Worm (Caenorhabditis elegans): ENCODE data around the gene C09G1.4.

The C09G1.4 gene

DNA sequence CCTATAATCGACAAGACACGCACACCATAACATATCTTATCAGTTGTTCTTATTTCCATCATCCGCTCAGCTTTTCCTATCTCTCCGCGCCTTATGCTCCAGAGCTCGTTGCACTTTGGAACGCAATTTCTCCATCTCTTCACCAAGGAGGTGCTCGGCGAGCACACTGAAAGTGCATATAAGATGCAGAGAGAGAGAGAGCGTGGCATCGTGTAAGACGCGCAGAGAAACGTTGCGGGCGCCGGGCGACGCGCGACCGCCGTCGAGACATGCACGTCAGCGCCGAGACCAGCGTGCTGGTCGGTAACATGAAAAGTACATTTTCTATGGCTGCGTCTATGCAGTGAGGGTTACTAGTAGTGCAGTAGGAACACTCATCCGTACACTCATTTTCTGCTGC, 18.1 kb upstream of the C09G1.4 start (continued):
- TF ChIP-seq ceh-20 (GFP tag; IDR thresholded peaks at IDR 0.05) (peak; percentile 75; the same call in 1 of the 2 replicates), ceh-28 (tag; optimal IDR thresholded peaks at IDR 0.05) (no peak), nhr-28 (tag; optimal IDR thresholded peaks at IDR 0.05) (peak; percentile 89), ZK546.5 (tag; optimal IDR thresholded peaks at IDR 0.05) (no peak), lsy-2 (tag; optimal IDR thresholded peaks at IDR 0.05) (peak; percentile 69 to 71), madf-9 (GFP tag; conservative IDR thresholded peaks at IDR 0.05) (0 out of 2 replicates have a peak, but pooled peaks have one; percentile 44), nhr-25 (tag; optimal IDR thresholded peaks at IDR 0.05; ENCODE audit: borderline replicate concordance, insufficient read depth) (no peak), saeg-2 (GFP tag; IDR thresholded peaks at IDR 0.05) (peak; percentile 78), nhr-111 (GFP tag; optimal IDR thresholded peaks at IDR 0.05) (no peak), ZK337.2 (GFP tag; IDR thresholded peaks at IDR 0.05) (0 out of 2 replicates have a peak, but pooled peaks have one; percentile 13), skn-1 (tag; optimal IDR thresholded peaks at IDR 0.05) (no peak), D1046.2 (GFP tag; IDR thresholded peaks at IDR 0.05) (no peak), Y75B8A.6 (GFP tag; IDR thresholded peaks at IDR 0.05) (no peak), snpc-4 (tag; optimal IDR thresholded peaks at IDR 0.05) (no peak), mep-1 (tag; optimal IDR thresholded peaks at IDR 0.05) (peak; percentile 82), spr-1 (tag; optimal IDR thresholded peaks at IDR 0.05) (peak; percentile 75), cey-2 (tag; optimal IDR thresholded peaks at IDR 0.05; ENCODE audit: borderline replicate concordance, insufficient read depth) (no peak), T20F7.1 (GFP tag; optimal IDR thresholded peaks at IDR 0.05) (peak; percentile 56), nhr-6 (tag; optimal IDR thresholded peaks at IDR 0.05) (peak; percentile 73), nhr-41 (GFP tag; IDR thresholded peaks at IDR 0.05) (no peak), mdt-29 (GFP tag; IDR thresholded peaks at IDR 0.05) (no peak), tag-97 (GFP tag; IDR thresholded peaks at IDR 0.05) (no peak), pha-4 (GFP tag; IDR thresholded peaks at IDR 0.05) (peak; percentile 61), pha-4 (tag; optimal IDR thresholded peaks at IDR 0.05) (no peak), ceh-62 (tag; optimal IDR thresholded peaks at IDR 0.05) (no peak), lin-38 (GFP tag; IDR thresholded peaks at IDR 0.05) (no peak), ama-1 (optimal IDR thresholded peaks at IDR 0.05) (no peak)

DNA sequence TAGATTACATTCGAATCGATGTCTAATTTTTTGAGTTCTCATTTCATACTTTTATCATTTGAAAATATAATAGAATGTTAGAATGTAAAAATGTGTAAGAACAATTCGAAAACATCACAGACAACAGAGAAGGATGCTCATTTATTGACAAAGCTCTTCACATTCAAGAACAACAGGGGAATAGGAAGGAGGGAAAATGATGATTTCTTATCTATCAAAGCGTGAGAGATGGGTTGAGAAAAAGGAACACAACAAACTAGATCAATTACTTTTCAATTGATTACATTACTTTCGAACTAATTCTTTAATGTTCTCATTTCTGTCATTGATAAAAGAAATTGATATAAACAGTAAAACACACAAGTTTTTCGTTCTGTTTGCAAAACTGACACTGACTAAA, 10.4 kb upstream of the C09G1.4 start, which contains the start of the genes VB0395L.1 and nhx-1:
Gene VB0395L.1 (minus strand): TSS at position 186 of the 400 bp plus-strand sequence.
Gene nhx-1 (plus strand): TSS at position 326 of the 400 bp plus-strand sequence.
- TF ChIP-seq nhr-28 (tag; optimal IDR thresholded peaks at IDR 0.05) (peak; percentile 3), skn-1 (tag; optimal IDR thresholded peaks at IDR 0.05) (no peak), daf-16 (GFP tag; optimal IDR thresholded peaks at IDR 0.05) (no peak), daf-16 (tag; optimal IDR thresholded peaks at IDR 0.05) (peak; percentile 92)

- TF ChIP-seq dmd-9 (GFP tag; IDR thresholded peaks at IDR 0.05), result no peak
- no peak for TF ChIP-seq ZK546.5 (tag; optimal IDR thresholded peaks at IDR 0.05)
- 0 out of 2 replicates have a peak, but pooled peaks have one; percentile 44 for TF ChIP-seq dmd-8 (GFP tag; IDR thresholded peaks at IDR 0.05)
- no peak for TF ChIP-seq lin-29 (GFP tag; IDR thresholded peaks at IDR 0.05)
- no peak for TF ChIP-seq spr-3 (GFP tag; optimal IDR thresholded peaks at IDR 0.05)
- peak; percentile 68; the same call in 1 of the 2 replicates for TF ChIP-seq egl-43 (GFP tag; IDR thresholded peaks at IDR 0.05)
- TF ChIP-seq php-3 (GFP tag; IDR thresholded peaks at IDR 0.05), result peak; percentile 41; the same call in 1 of the 2 replicates
- no peak for TF ChIP-seq mdl-1 (tag; optimal IDR thresholded peaks at IDR 0.05)
- TF ChIP-seq ceh-44 (GFP tag; IDR thresholded peaks at IDR 0.05), result no peak
- TF ChIP-seq mep-1 (tag; optimal IDR thresholded peaks at IDR 0.05), result no peak
- TF ChIP-seq hlh-30 (tag; optimal IDR thresholded peaks at IDR 0.05; ENCODE audit: insufficient read depth), result no peak
- TF ChIP-seq pha-4 (GFP tag; IDR thresholded peaks at IDR 0.05), result no peak
- no peak for TF ChIP-seq pha-4 (tag; optimal IDR thresholded peaks at IDR 0.05)
- peak; percentile 65 for TF ChIP-seq snpc-1.2 (GFP tag; IDR thresholded peaks at IDR 0.05)
- TF ChIP-seq lim-7 (GFP tag; IDR thresholded peaks at IDR 0.05), result 0 out of 2 replicates have a peak, but pooled peaks have one; percentile 28
- TF ChIP-seq ama-1 (optimal IDR thresholded peaks at IDR 0.05), result no peak
- TF ChIP-seq vab-7 (GFP tag; IDR thresholded peaks at IDR 0.05), result 0 out of 2 replicates have a peak, but pooled peaks have one; percentile 23
- TF ChIP-seq Y5F2A.4 (GFP tag; optimal IDR thresholded peaks at IDR 0.05), result no peak
- no peak for TF ChIP-seq lsy-2 (tag; optimal IDR thresholded peaks at IDR 0.05)
- TF ChIP-seq zip-11 (GFP tag; IDR thresholded peaks at IDR 0.05), result no peak
- peak; percentile 28; the same call in 1 of the 2 replicates for TF ChIP-seq Y48G9A.11 (GFP tag; IDR thresholded peaks at IDR 0.05)
- no peak for TF ChIP-seq duxl-1 (tag; optimal IDR thresholded peaks at IDR 0.05; ENCODE audit: poor library complexity)
- TF ChIP-seq daf-12 (tag; optimal IDR thresholded peaks at IDR 0.05), result no peak
- peak; percentile 43; the same call in 1 of the 2 replicates for TF ChIP-seq set-16 (GFP tag; IDR thresholded peaks at IDR 0.05)
Measured at ce11 chrX:16002794-16003193, 3.6 kb downstream of the C09G1.4 start.

Data from whole organism, L4 larva.